Fruit fly (Drosophila melanogaster): ENCODE results near the gene Creld.
A peak's percentile ranks its signal among the peaks of the same experiment; 100 is the strongest.

Creld gene

DNA sequence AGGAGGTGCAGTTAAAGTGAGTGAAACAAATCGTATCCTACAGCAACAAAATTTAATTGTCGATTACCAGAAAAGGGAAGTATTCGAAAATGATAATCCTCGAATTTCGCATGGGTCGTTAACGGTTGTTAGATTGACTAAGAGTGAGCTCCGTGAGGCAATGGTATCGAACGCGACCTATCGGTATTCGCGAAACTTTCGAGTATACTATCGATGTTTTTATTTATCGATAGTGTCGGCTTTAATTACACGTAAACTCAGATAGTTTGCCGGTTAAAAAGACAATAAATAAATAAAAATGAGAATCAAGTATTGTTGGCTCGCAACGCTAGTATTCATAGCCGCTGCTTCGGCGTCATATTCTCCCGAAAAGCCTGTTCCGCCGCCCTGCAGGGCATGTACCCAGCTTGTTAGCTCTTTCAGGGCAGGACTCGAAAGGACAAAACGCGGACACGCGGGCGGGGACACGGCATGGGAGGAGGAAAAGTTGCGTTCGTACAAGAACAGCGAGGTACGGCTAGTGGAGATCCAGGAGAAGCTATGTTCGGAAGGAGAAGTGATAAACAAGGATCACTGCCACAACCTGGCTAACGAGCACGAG lies at the start of gene Creld:
Gene Creld, plus strand, starts transcription at position 220 of the 601 bp plus-strand sequence.
- peak; percentile 68 for TF ChIP-seq CG17801 (GFP tag; optimal IDR thresholded peaks at IDR 0.05; ENCODE audit: partially characterized antibody)

dm6 chr2L:53108-53507 lies 49.1 kb upstream of the Creld start:
- TF ChIP-seq CG17801 (GFP tag; optimal IDR thresholded peaks at IDR 0.05; ENCODE audit: partially characterized antibody), result no peak

dm6 chr2L:56865-57264 lies 45.3 kb upstream of the Creld start:
- TF ChIP-seq CG17801 (GFP tag; optimal IDR thresholded peaks at IDR 0.05; ENCODE audit: partially characterized antibody), result no peak

dm6 chr2L:59058-59603 lies 43.0 kb upstream of the Creld start:
- no peak for TF ChIP-seq CG17801 (GFP tag; optimal IDR thresholded peaks at IDR 0.05; ENCODE audit: partially characterized antibody)

DNA sequence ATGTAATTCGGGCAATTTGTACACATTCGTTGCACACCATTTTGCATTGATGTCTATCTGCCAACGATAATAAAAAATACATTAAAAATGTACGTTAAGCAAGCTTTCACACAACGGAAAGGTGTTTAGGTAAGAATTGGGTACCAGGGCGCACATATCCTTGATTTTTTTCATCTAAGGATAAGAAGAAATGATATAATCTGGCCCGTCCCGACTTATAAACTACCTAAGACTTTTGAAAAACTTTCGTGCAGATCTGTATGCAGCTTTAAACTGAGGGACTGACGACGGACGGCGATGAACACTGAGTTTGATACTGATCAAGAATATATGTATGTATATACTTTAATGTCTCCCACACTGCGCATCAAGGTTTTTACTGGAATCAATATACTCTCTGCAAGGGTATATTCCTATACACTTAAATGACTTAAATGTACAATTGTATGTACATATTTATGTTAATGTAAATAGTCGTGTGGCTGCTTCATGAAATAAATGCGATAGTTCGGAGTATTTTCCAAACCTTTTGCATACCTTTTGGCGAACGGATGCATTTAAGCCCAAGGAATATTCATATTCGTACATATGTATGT lies 36.7 kb upstream of the Creld start, which contains the start of gene Cda5:
Gene Cda5, minus strand, starts transcription at position 51 of the 596 bp plus-strand sequence.
- no peak for TF ChIP-seq CG17801 (GFP tag; optimal IDR thresholded peaks at IDR 0.05; ENCODE audit: partially characterized antibody)

- TF ChIP-seq CG17801 (GFP tag; optimal IDR thresholded peaks at IDR 0.05; ENCODE audit: partially characterized antibody), result peak; percentile 27
Measured at dm6 chr2L:66369-67278, 35.6 kb upstream of the Creld start, which contains the start of gene dbr. Gene dbr (plus strand): TSS chr2L:66482.

dm6 chr2L:67279-67657 lies 34.9 kb upstream of the Creld start:
- TF ChIP-seq CG17801 (GFP tag; optimal IDR thresholded peaks at IDR 0.05; ENCODE audit: partially characterized antibody), result no peak

DNA sequence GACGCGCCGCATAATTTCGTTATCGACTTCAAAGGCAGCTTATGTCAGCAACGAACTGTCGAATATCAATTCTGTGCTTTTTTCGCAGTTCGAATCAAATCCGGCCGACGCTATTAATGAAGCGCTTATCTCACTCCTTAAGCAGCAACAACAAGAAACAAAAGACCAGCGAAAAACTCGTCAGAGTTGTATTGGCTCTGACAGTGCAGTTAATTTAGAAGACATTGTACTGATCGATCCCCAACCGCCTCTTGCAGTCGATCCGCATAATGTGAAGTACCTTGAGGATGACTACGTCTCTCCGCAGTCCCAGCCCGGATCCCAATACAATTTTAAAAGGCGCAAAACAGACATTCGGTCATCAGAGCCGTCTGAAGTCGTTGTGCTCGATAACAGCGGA lies 32.6 kb upstream of the Creld start:
- TF ChIP-seq CG17801 (GFP tag; optimal IDR thresholded peaks at IDR 0.05; ENCODE audit: partially characterized antibody), result no peak

dm6 chr2L:71457-71856 lies 30.7 kb upstream of the Creld start, which contains the start of gene galectin:
Gene galectin (plus strand): TSS chr2L:71757.
- TF ChIP-seq CG17801 (GFP tag; optimal IDR thresholded peaks at IDR 0.05; ENCODE audit: partially characterized antibody), result peak; percentile 6

DNA sequence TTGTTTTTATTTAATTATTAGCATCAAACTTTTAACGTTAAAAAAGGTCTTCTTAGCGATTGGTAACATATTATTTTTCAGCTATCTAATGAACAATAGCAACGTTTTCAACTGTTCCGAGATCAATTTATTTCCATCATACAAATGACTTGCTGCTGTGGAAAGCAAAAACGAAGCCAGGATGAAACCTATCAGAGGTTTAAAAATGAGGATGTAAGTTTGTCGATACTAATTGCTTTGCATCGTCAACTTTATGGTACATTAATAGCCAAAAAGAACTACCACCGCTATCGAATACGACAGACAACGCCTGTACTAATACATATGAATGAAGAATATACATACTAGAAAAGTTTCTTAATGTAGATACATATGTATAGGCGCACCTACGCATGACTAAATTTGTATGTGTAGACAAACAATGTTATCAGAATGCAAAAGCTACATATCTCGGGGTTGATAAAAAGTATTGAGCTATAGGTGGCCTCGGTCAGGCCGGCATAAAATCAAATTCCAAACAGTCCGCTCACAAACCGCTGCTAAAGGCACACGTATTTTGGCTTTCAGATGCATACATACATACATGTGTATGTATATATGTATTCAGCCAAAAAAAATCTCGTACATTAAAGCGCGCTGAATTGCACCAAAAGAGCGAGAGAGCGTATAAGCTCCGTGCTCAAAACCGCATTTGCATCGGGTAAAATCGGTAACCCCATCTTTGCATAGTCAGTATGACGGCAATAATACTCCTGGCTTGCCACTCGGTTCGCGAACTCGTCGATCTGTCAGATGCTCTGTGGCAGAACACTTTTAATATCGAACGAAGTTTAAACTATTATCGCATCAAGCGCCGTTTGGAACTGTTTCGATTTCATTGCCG lies 30.1 kb upstream of the Creld start:
- TF ChIP-seq CG17801 (GFP tag; optimal IDR thresholded peaks at IDR 0.05; ENCODE audit: partially characterized antibody), result peak; percentile 16

- TF ChIP-seq CG17801 (GFP tag; optimal IDR thresholded peaks at IDR 0.05; ENCODE audit: partially characterized antibody), result no peak
Measured at dm6 chr2L:72752-73435, 29.3 kb upstream of the Creld start.

DNA sequence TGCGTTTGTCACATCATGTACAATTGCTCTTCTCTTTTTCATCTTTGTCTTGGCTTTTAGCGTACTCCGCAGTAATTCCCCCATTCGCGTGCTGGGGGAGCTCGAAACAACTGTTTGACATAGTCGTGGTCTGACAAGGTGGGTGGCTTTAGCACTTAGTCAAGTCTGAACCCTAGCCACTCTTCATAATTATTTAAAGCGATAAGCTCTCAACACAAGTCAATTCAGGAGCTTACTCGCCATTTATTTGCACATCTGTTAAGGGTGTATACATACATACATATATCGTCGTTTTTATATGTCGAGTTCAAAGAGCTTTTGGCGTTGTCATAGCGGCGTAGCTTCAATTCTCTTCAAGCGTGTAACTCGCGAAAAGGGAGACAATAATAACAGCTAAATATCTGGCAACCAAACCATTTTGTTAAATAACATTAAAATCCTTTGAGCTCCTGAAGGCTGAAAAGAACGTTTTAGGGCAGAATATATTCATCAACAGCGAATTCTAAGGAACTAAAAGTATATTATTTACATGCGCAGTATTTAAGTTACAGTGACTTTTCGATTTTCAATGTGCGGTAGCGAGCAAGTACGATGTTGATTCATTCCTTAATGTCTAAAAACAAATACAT lies 28.3 kb upstream of the Creld start:
- no peak for TF ChIP-seq CG17801 (GFP tag; optimal IDR thresholded peaks at IDR 0.05; ENCODE audit: partially characterized antibody)

- no peak for TF ChIP-seq CG17801 (GFP tag; optimal IDR thresholded peaks at IDR 0.05; ENCODE audit: partially characterized antibody)
Measured at dm6 chr2L:76048-76447, 26.1 kb upstream of the Creld start, which contains the start of gene CG11374. Gene CG11374 (plus strand): TSS chr2L:76348.
